Fruit fly (Drosophila melanogaster) whole organism, embryonic: ENCODE measurements around the gene SuUR.
A peak's percentile ranks its signal among the peaks of the same experiment; 100 is the strongest.

Experiments
- ATbp ChIP-seq: fragments of 200-800 bp; sonication (Bioruptor generic); optimal IDR thresholded peaks from 2 replicates; lab custom pipeline; 2017; ENCODE audit warnings: missing biosample characterization, mild to moderate bottlenecking, missing genetic modification characterization, missing genetic modification reagents
- Awh ChIP-seq: fragments of 200-800 bp; sonication (Bioruptor generic); IDR thresholded peaks from 2 replicates; pipeline ENCODE4, ENCODE4 v1.3.6; 2022; ENCODE audit warnings: missing biosample characterization, missing genetic modification characterization
- CG15601 ChIP-seq: fragments of 200-800 bp; sonication (Bioruptor generic); optimal IDR thresholded peaks from 3 replicates; lab custom pipeline; 2019; ENCODE audit warnings: missing biosample characterization, mild to moderate bottlenecking, missing genetic modification characterization, moderate library complexity
- CG1602 ChIP-seq: fragments of 200-800 bp; sonication (Bioruptor generic); optimal IDR thresholded peaks from 3 replicates; lab custom pipeline; 2016; ENCODE audit warnings: missing biosample characterization, missing genetic modification characterization
- CG17186 ChIP-seq: fragments of 200-800 bp; sonication (Bioruptor generic); optimal IDR thresholded peaks from 3 replicates; lab custom pipeline; 2017; ENCODE audit warnings: missing biosample characterization, missing genetic modification reagents, missing genetic modification characterization
- CG1792 ChIP-seq: fragments of 200-800 bp; sonication (Bioruptor generic); optimal IDR thresholded peaks from 2 replicates; lab custom pipeline; 2016; ENCODE audit warnings: missing biosample characterization, missing genetic modification characterization
- CG18011 ChIP-seq: fragments of 200-800 bp; sonication (Bioruptor generic); optimal IDR thresholded peaks from 2 replicates; lab custom pipeline; 2017; ENCODE audit warnings: missing biosample characterization, missing genetic modification characterization, mild to moderate bottlenecking, moderate library complexity, missing genotype
- CG32767 ChIP-seq: fragments of 200-800 bp; sonication (Bioruptor generic); IDR thresholded peaks from 2 replicates; pipeline ENCODE4 v1.3.6; 2022; ENCODE audit warnings: missing biosample characterization, missing genetic modification characterization
- CG33557 ChIP-seq: fragments of 200-800 bp; sonication (Bioruptor generic); optimal IDR thresholded peaks from 2 replicates; lab custom pipeline; 2019; ENCODE audit warnings: missing biosample characterization, mild to moderate bottlenecking, missing genetic modification characterization, moderate library complexity
- CG34422 ChIP-seq: fragments of 200-800 bp; sonication (Bioruptor generic); IDR thresholded peaks from 3 replicates; pipeline ENCODE4 v1.3.6; 2022; ENCODE audit warnings: missing biosample characterization, missing genetic modification characterization
- CG42726 ChIP-seq: fragments of 200-800 bp; sonication (Bioruptor generic); IDR thresholded peaks from 2 replicates; pipeline ENCODE4 v1.3.6; 2022; ENCODE audit warnings: missing biosample characterization, missing genetic modification characterization; ENCODE audit not compliant: partially characterized antibody
- CG6175 ChIP-seq: fragments of 200-800 bp; sonication (Bioruptor generic); IDR thresholded peaks from 3 replicates; pipeline ENCODE4 v1.3.6; 2022; ENCODE audit warnings: missing biosample characterization, missing genetic modification characterization
- CG6765 ChIP-seq: fragments of 200-800 bp; sonication (Bioruptor generic); optimal IDR thresholded peaks from 3 replicates; lab custom pipeline; 2017; ENCODE audit warnings: missing biosample characterization, mild to moderate bottlenecking, missing genetic modification characterization
- CG7745 ChIP-seq: fragments of 200-800 bp; sonication (Bioruptor generic); optimal IDR thresholded peaks from 2 replicates; lab custom pipeline; 2018; ENCODE audit warnings: missing biosample characterization, mild to moderate bottlenecking, missing genetic modification characterization, moderate library complexity
- CG9609 ChIP-seq: fragments of 200-800 bp; sonication (Bioruptor generic); optimal IDR thresholded peaks from 3 replicates; lab custom pipeline; 2016; ENCODE audit warnings: missing biosample characterization, missing genetic modification characterization
- CG9876 ChIP-seq: fragments of 200-800 bp; sonication (Bioruptor generic); optimal IDR thresholded peaks from 2 replicates; lab custom pipeline; 2016; ENCODE audit warnings: missing biosample characterization, missing genetic modification characterization
- CG9932 ChIP-seq: fragments of 200-800 bp; sonication (Bioruptor generic); IDR thresholded peaks from 2 replicates; pipeline ENCODE4 v1.3.6; 2022; ENCODE audit warnings: missing biosample characterization, missing genetic modification characterization
- Dll ChIP-seq: fragments of 200-800 bp; sonication (Bioruptor generic); IDR thresholded peaks from 4 replicates; pipeline ENCODE4 v1.3.6; 2022; ENCODE audit warnings: missing biosample characterization, missing genetic modification characterization; ENCODE audit not compliant: partially characterized antibody
- Drgx ChIP-seq: fragments of 200-800 bp; sonication (Bioruptor generic); IDR thresholded peaks from 2 replicates; pipeline ENCODE4 v1.3.6; 2022; ENCODE audit warnings: missing biosample characterization, missing genetic modification characterization
- Fer3 ChIP-seq: fragments of 200-800 bp; sonication (Bioruptor generic); optimal IDR thresholded peaks from 2 replicates; lab custom pipeline; 2018; ENCODE audit warnings: missing biosample characterization, mild to moderate bottlenecking, missing genetic modification characterization, moderate library complexity
- GATAe ChIP-seq: fragments of 200-800 bp; sonication (Bioruptor generic); conservative IDR thresholded peaks from 2 replicates; pipeline ENCODE4 v1.3.6; 2022; ENCODE audit warnings: missing biosample characterization, missing genetic modification characterization
- Hey ChIP-seq: fragments of 200-800 bp; sonication (Bioruptor generic); optimal IDR thresholded peaks from 3 replicates; lab custom pipeline; 2018; ENCODE audit warnings: missing biosample characterization, mild to moderate bottlenecking, missing genetic modification characterization
- HmgD ChIP-seq: fragments of 200-800 bp; sonication (Bioruptor generic); optimal IDR thresholded peaks from 3 replicates; lab custom pipeline; 2016; ENCODE audit warnings: missing biosample characterization, missing genetic modification characterization
- Hmr ChIP-seq: fragments of 200-800 bp; sonication (Bioruptor generic); optimal IDR thresholded peaks from 3 replicates; lab custom pipeline; 2017; ENCODE audit warnings: mild to moderate bottlenecking, missing biosample characterization, missing genetic modification reagents, missing genetic modification characterization
- Hsf ChIP-seq: fragments of 200-800 bp; sonication (Bioruptor generic); optimal IDR thresholded peaks from 3 replicates; lab custom pipeline; 2016; ENCODE audit warnings: missing biosample characterization, missing genetic modification characterization
- NC2β ChIP-seq: fragments of 200-800 bp; sonication (Bioruptor generic); optimal IDR thresholded peaks from 2 replicates; lab custom pipeline; 2016; ENCODE audit warnings: missing biosample characterization, missing genetic modification characterization
- TFAM ChIP-seq: fragments of 200-800 bp; sonication (Bioruptor generic); optimal IDR thresholded peaks from 2 replicates; lab custom pipeline; 2017; ENCODE audit warnings: missing biosample characterization, missing genetic modification characterization, inconsistent platforms
- Usf ChIP-seq: fragments of 200-800 bp; sonication (Bioruptor generic); optimal IDR thresholded peaks from 2 replicates; lab custom pipeline; 2017; ENCODE audit warnings: missing genotype, missing biosample characterization, missing genetic modification characterization
- Vsx1 ChIP-seq: fragments of 200-800 bp; sonication (Bioruptor generic); optimal IDR thresholded peaks from 2 replicates; lab custom pipeline; 2017; ENCODE audit warnings: missing biosample characterization, mild to moderate bottlenecking, missing genetic modification characterization, missing genetic modification reagents
- ac ChIP-seq: fragments of 200-800 bp; sonication (Bioruptor generic); optimal IDR thresholded peaks from 3 replicates; lab custom pipeline; 2017; ENCODE audit warnings: missing biosample characterization, mild to moderate bottlenecking, missing genetic modification characterization
- al ChIP-seq: fragments of 200-800 bp; sonication (Bioruptor generic); IDR thresholded peaks from 2 replicates; pipeline ENCODE4 v1.3.6; 2022; ENCODE audit warnings: missing biosample characterization, missing genetic modification characterization
- da ChIP-seq: fragments of 200-800 bp; sonication (Bioruptor generic); optimal IDR thresholded peaks from 2 replicates; lab custom pipeline; 2016; ENCODE audit warnings: missing biosample characterization, missing genetic modification characterization
- dmrt11E ChIP-seq: fragments of 200-800 bp; sonication (Bioruptor generic); optimal IDR thresholded peaks from 3 replicates; lab custom pipeline; 2018; ENCODE audit warnings: missing biosample characterization, mild to moderate bottlenecking, missing genetic modification characterization, moderate library complexity
- eve ChIP-seq, 2 experiments: fragments of >200 bp; optimal IDR thresholded peaks; 2 replicates each; lab custom pipeline; 2017; ENCODE audit warnings: missing biosample characterization in 2 of 2, missing genetic modification characterization in 2 of 2
- gsb ChIP-seq: fragments of 200-800 bp; sonication (Bioruptor generic); IDR thresholded peaks from 2 replicates; pipeline ENCODE4 v1.3.6; 2022; ENCODE audit warnings: missing biosample characterization, missing genetic modification characterization
- ind ChIP-seq: fragments of 200-800 bp; sonication (Bioruptor generic); optimal IDR thresholded peaks from 3 replicates; lab custom pipeline; 2016; ENCODE audit warnings: missing biosample characterization, missing genetic modification characterization
- maf-S ChIP-seq: fragments of 200-800 bp; sonication (Bioruptor generic); optimal IDR thresholded peaks from 2 replicates; lab custom pipeline; 2016; ENCODE audit warnings: missing biosample characterization, missing genetic modification characterization
- nerfin-1 ChIP-seq: fragments of 200-800 bp; sonication (Bioruptor generic); optimal IDR thresholded peaks from 3 replicates; lab custom pipeline; 2019; ENCODE audit warnings: missing biosample characterization, mild to moderate bottlenecking, missing genetic modification characterization, moderate library complexity
- peb ChIP-seq: fragments of 200-800 bp; sonication (Bioruptor generic); IDR thresholded peaks from 2 replicates; pipeline ENCODE4 v1.3.6; 2022; ENCODE audit warnings: missing biosample characterization, missing genetic modification characterization
- phol ChIP-seq: fragments of 200-800 bp; sonication (Bioruptor generic); optimal IDR thresholded peaks from 3 replicates; lab custom pipeline; 2018; ENCODE audit warnings: missing biosample characterization, mild to moderate bottlenecking, missing genetic modification characterization, moderate library complexity
- pzg ChIP-seq: fragments of 200-800 bp; sonication (Bioruptor generic); optimal IDR thresholded peaks from 3 replicates; lab custom pipeline; 2018; ENCODE audit warnings: missing biosample characterization, mild to moderate bottlenecking, missing genetic modification characterization, moderate library complexity
- tio ChIP-seq: fragments of 200-800 bp; sonication (Bioruptor generic); optimal IDR thresholded peaks from 2 replicates; lab custom pipeline; 2017; ENCODE audit warnings: missing biosample characterization, missing genetic modification characterization, inconsistent platforms
- trem ChIP-seq: fragments of 200-800 bp; optimal IDR thresholded peaks from 3 replicates; lab custom pipeline; 2019; ENCODE audit warnings: missing biosample characterization, mild to moderate bottlenecking, missing genetic modification characterization, moderate library complexity
- ttk ChIP-seq: fragments of 200-800 bp; sonication (Bioruptor generic); IDR thresholded peaks from 2 replicates; pipeline ENCODE4 v2.1.2; 2022; ENCODE audit warnings: missing biosample characterization, missing genetic modification characterization
- wdn ChIP-seq: fragments of 200-800 bp; sonication (Bioruptor generic); IDR thresholded peaks from 2 replicates; pipeline ENCODE4 v1.3.6; 2022; ENCODE audit warnings: missing biosample characterization, missing genetic modification characterization
- wor ChIP-seq: fragments of 200-800 bp; sonication (Bioruptor generic); IDR thresholded peaks from 2 replicates; pipeline ENCODE4 v1.3.6; 2022; ENCODE audit warnings: missing biosample characterization, missing genetic modification characterization
- yki ChIP-seq: fragments of >200 bp; optimal IDR thresholded peaks from 3 replicates; lab custom pipeline; 2018
- z ChIP-seq: fragments of 200-800 bp; sonication (Bioruptor generic); IDR thresholded peaks from 3 replicates; pipeline ENCODE4 v1.3.6; 2022; ENCODE audit warnings: missing biosample characterization, missing genetic modification characterization
- zen ChIP-seq: fragments of 200-800 bp; sonication (Bioruptor generic); optimal IDR thresholded peaks from 3 replicates; lab custom pipeline; 2018; ENCODE audit warnings: missing biosample characterization, mild to moderate bottlenecking, missing genetic modification characterization, moderate library complexity
- zen2 ChIP-seq: fragments of 200-800 bp; sonication (Bioruptor generic); IDR thresholded peaks from 3 replicates; pipeline ENCODE4 v1.3.6; 2022; ENCODE audit warnings: missing biosample characterization, missing genetic modification characterization; ENCODE audit not compliant: partially characterized antibody
- zf30C ChIP-seq: fragments of 200-800 bp; sonication (Bioruptor generic); optimal IDR thresholded peaks from 3 replicates; lab custom pipeline; 2018; ENCODE audit warnings: missing biosample characterization, mild to moderate bottlenecking, missing genetic modification characterization

SuUR gene

DNA sequence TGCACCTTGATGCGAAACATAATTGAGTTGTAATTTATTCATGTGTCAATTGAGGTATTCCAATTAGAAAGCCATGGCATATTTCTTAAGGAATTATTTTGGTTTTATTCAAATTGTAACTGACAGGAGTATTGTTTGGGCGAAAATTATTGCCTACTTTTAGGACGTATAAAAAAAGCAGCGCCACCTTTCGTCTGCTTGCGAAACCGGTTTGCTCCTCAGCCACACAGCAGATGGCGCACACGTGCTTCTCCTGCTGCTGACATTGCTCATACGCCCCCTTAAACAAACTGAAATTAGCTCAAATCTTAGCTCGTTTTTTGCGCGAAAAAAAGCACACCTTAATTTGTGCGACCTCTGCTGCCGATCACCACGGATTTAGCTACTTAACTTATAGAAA, 16.9 kb upstream of the SuUR start (continued):
- TF ChIP-seq Awh, result peak; percentile 61; the same call in 1 of the 2 replicates
- TF ChIP-seq CG42726 (GFP tag; lab: Robert Waterston, UW), result no peak; the same call in 1 of the 2 replicates
- peak; percentile 64 for TF ChIP-seq Fer3 (tag; lab: Kevin White, UChicago)
- peak; percentile 7 for TF ChIP-seq pzg (GFP tag; lab: Kevin White, UChicago)
- TF ChIP-seq Vsx1 (GFP tag; lab: Kevin White, UChicago), result peak; percentile 83
- no peak for TF ChIP-seq Dll (GFP tag; lab: Robert Waterston, UW)
- peak; percentile 42; the same call in 1 of the 2 replicates for TF ChIP-seq ttk
- TF ChIP-seq CG18011 (GFP tag; lab: Kevin White, UChicago), result no peak
- TF ChIP-seq CG34422, result peak; percentile 79; the same call in 2 of the 3 replicates
- no peak for TF ChIP-seq CG17186 (GFP tag; lab: Kevin White, UChicago)
- peak; percentile 59 for TF ChIP-seq ind (GFP tag; lab: Kevin White, UChicago)
- no peak for TF ChIP-seq CG1792 (GFP tag; lab: Kevin White, UChicago)
- TF ChIP-seq Hsf, result peak; percentile 83
- 0 out of 3 replicates have a peak, but pooled peaks have one; percentile 64 for TF ChIP-seq CG6175
- TF ChIP-seq HmgD (GFP tag; lab: Kevin White, UChicago), result peak; percentile 83
- TF ChIP-seq gsb (GFP tag; lab: Robert Waterston, UW), result peak; percentile 68
- TF ChIP-seq CG33557 (GFP tag; lab: Kevin White, UChicago), result peak; percentile 53
- TF ChIP-seq zen2 (GFP tag; lab: Robert Waterston, UW), result no peak
- no peak for TF ChIP-seq CG32767 (GFP tag; lab: Robert Waterston, UW)
- TF ChIP-seq Hey (tag; lab: Kevin White, UChicago), result peak; percentile 30
- TF ChIP-seq CG15601, result peak; percentile 39
- TF ChIP-seq CG9876, result peak; percentile 83
- peak; percentile 44 for TF ChIP-seq ac
- TF ChIP-seq wdn (GFP tag; lab: Robert Waterston, UW), result no peak
- TF ChIP-seq yki, result no peak
- TF ChIP-seq eve (GFP tag; optimal IDR thresholded peaks at IDR 0.05; lab: Kevin White, UChicago), result no peak
- TF ChIP-seq CG9609 (GFP tag; lab: Kevin White, UChicago), result peak; percentile 76
- TF ChIP-seq wor (GFP tag; lab: Robert Waterston, UW), result no peak
- TF ChIP-seq nerfin-1 (tag; lab: Kevin White, UChicago), result peak; percentile 43
- peak; percentile 33 for TF ChIP-seq tio
- TF ChIP-seq maf-S (GFP tag; lab: Kevin White, UChicago), result peak; percentile 64
- peak; percentile 84 for TF ChIP-seq CG9932
- TF ChIP-seq da (GFP tag; lab: Kevin White, UChicago), result peak; percentile 65
- no peak for TF ChIP-seq al (GFP tag; lab: Robert Waterston, UW)
- TF ChIP-seq Hmr (GFP tag; lab: Kevin White, UChicago), result peak; percentile 75
- no peak for TF ChIP-seq CG7745 (tag; lab: Kevin White, UChicago)
- peak; percentile 43; the same call in 1 of the 3 replicates for TF ChIP-seq z (GFP tag; lab: Robert Waterston, UW)
- TF ChIP-seq Usf (GFP tag; lab: Kevin White, UChicago), result peak; percentile 25
- peak; percentile 59 for TF ChIP-seq dmrt11E (tag; lab: Kevin White, UChicago)
- TF ChIP-seq zen, result peak; percentile 72
- no peak for TF ChIP-seq GATAe
- TF ChIP-seq phol (tag; lab: Kevin White, UChicago), result peak; percentile 55
- TF ChIP-seq TFAM (GFP tag; lab: Kevin White, UChicago), result no peak
- TF ChIP-seq CG6765 (GFP tag; lab: Kevin White, UChicago), result peak; percentile 42
- peak; percentile 85 for TF ChIP-seq NC2β (GFP tag; lab: Kevin White, UChicago)
- TF ChIP-seq zf30C (GFP tag; lab: Kevin White, UChicago), result no peak
- peak; percentile 62 for TF ChIP-seq CG1602 (GFP tag; lab: Kevin White, UChicago)
- TF ChIP-seq peb (GFP tag; lab: Robert Waterston, UW), result no peak; the same call in 1 of the 2 replicates
- peak; percentile 65 for TF ChIP-seq ATbp (GFP tag; lab: Kevin White, UChicago)
- TF ChIP-seq trem, result peak; percentile 33
- peak; percentile 40; the same call in 1 of the 2 replicates for TF ChIP-seq Drgx (GFP tag; lab: Robert Waterston, UW)
